Worm (Caenorhabditis elegans) whole organism, early embryonic: ENCODE results near the gene kcnl-4.

ENCODE experiments used
- B0310.2 ChIP-seq: sonication (generic microtip); optimal IDR thresholded peaks from 2 replicates; lab custom pipeline; 2016; ENCODE audit warnings: mild to moderate bottlenecking, missing genetic modification characterization, missing compliant biosample characterization
- F13C5.2 ChIP-seq: sonication (generic microtip); optimal IDR thresholded peaks from 2 replicates; lab custom pipeline; 2017; ENCODE audit warnings: mild to moderate bottlenecking, missing genetic modification characterization, inconsistent platforms, missing compliant biosample characterization
- ama-1 ChIP-seq: fragments of 150-350 bp; optimal IDR thresholded peaks from 2 replicates; lab custom pipeline; 2014
- ceh-13 ChIP-seq: fragments of 200-800 bp; sonication (Bioruptor generic); optimal IDR thresholded peaks from 2 replicates; lab custom pipeline; 2018; ENCODE audit warnings: mild to moderate bottlenecking, missing genetic modification characterization, missing compliant biosample characterization
- ets-7 ChIP-seq: sonication (generic microtip); optimal IDR thresholded peaks from 2 replicates; lab custom pipeline; 2016; ENCODE audit warnings: missing genotype, missing genetic modification characterization, missing compliant biosample characterization
- flt-1 ChIP-seq: fragments of 200-800 bp; sonication (Bioruptor generic); IDR thresholded peaks from 2 replicates; pipeline ENCODE4 v1.3.6; 2022; ENCODE audit warnings: missing genetic modification characterization, missing compliant biosample characterization
- hmg-4 ChIP-seq: fragments of 200-800 bp; sonication (Bioruptor generic); optimal IDR thresholded peaks from 2 replicates; lab custom pipeline; 2018; ENCODE audit warnings: mild to moderate bottlenecking, missing genetic modification characterization, missing compliant biosample characterization
- hnd-1 ChIP-seq: sonication (generic microtip); optimal IDR thresholded peaks from 2 replicates; lab custom pipeline; 2016; ENCODE audit warnings: missing genetic modification characterization, missing compliant biosample characterization
- pes-1 ChIP-seq: fragments of 200-800 bp; sonication (Bioruptor generic); IDR thresholded peaks from 2 replicates; pipeline ENCODE4 v1.3.6; 2022; ENCODE audit warnings: missing genetic modification reagents, missing genetic modification characterization, missing compliant biosample characterization
- scrt-1 ChIP-seq: fragments of 200-800 bp; sonication (Bioruptor generic); IDR thresholded peaks from 2 replicates; pipeline ENCODE4 v1.3.6; 2022; ENCODE audit warnings: missing genetic modification characterization, missing compliant biosample characterization
- sea-1 ChIP-seq: fragments of 200-800 bp; sonication (Bioruptor generic); conservative IDR thresholded peaks from 2 replicates; pipeline ENCODE4 v1.3.6; 2022; ENCODE audit warnings: missing genetic modification characterization, missing compliant biosample characterization
- tbx-11 ChIP-seq: fragments of 200-800 bp; sonication (Bioruptor generic); IDR thresholded peaks from 2 replicates; pipeline ENCODE4 v1.3.6; 2022; ENCODE audit warnings: missing genetic modification characterization, missing compliant biosample characterization
- tbx-37 ChIP-seq: fragments of 200-800 bp; sonication (Bioruptor generic); conservative IDR thresholded peaks from 2 replicates; pipeline ENCODE4 v1.3.6; 2022; ENCODE audit warnings: missing genetic modification reagents, missing genetic modification characterization, missing compliant biosample characterization
- tra-4 ChIP-seq: sonication (generic microtip); optimal IDR thresholded peaks from 2 replicates; lab custom pipeline; 2017; ENCODE audit warnings: missing genetic modification characterization, missing compliant biosample characterization

- TF ChIP-seq tbx-37 (GFP tag; lab: Robert Waterston, UW) (no peak), ceh-13 (GFP tag; lab: Kevin White, UChicago) (no peak), hmg-4 (peak; percentile 21), ama-1 (lab: Kevin White, UChicago) (no peak), ets-7 (tag; lab: Kevin White, UChicago) (no peak), flt-1 (GFP tag; lab: Robert Waterston, UW) (no peak), F13C5.2 (tag; lab: Kevin White, UChicago) (no peak), pes-1 (GFP tag; lab: Robert Waterston, UW) (no peak), tra-4 (tag; lab: Kevin White, UChicago) (no peak), B0310.2 (tag; lab: Kevin White, UChicago) (no peak), hnd-1 (tag; lab: Kevin White, UChicago) (no peak), scrt-1 (GFP tag; lab: Robert Waterston, UW) (no peak), tbx-11 (no peak), sea-1 (no peak)
Measured at ce11 chrV:14508005-14508521, 22.9 kb upstream of the kcnl-4 start, which contains the start of gene R02D5.1.
